Worm (Caenorhabditis elegans): ENCODE measurements around the gene Y39G8B.1.

Y39G8B.1 gene

DNA sequence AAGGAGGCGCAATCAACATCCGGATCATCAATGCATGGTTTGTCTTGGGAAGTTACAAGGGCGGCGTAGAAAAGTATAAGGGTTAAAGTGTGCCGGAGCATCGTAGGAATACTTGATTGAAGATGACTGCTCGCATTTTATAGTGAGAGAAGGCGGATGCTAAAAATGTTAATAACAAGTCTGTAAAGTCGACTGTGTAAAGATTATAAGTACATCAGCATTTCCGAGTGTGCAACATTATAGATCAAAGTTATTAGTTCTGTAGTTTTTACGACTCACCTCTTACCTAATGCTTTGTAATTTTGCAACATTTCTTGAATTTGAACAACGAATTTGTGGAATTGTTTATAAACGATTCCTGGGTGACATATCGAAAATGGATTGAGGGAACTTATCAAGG, 21.3 kb upstream of the Y39G8B.1 start, which contains the start of gene Y39G8B.7:
Gene Y39G8B.7 (minus strand): TSS at position 101 of the 400 bp plus-strand sequence.
- no peak for TF ChIP-seq hlh-6 (tag; optimal IDR thresholded peaks at IDR 0.05)
- no peak for TF ChIP-seq ceh-6 (GFP tag; optimal IDR thresholded peaks at IDR 0.05)
- no peak for TF ChIP-seq tbx-7 (tag; optimal IDR thresholded peaks at IDR 0.05)
- TF ChIP-seq npax-4 (tag; optimal IDR thresholded peaks at IDR 0.05): no peak
- TF ChIP-seq ceh-19 (GFP tag; optimal IDR thresholded peaks at IDR 0.05): no peak
- TF ChIP-seq fkh-10 (GFP tag; optimal IDR thresholded peaks at IDR 0.05): no peak
- no peak for TF ChIP-seq hlh-30 (tag; optimal IDR thresholded peaks at IDR 0.05; ENCODE audit: insufficient read depth)
- no peak for TF ChIP-seq nfya-1 (tag; optimal IDR thresholded peaks at IDR 0.05)
- TF ChIP-seq pha-2 (tag; optimal IDR thresholded peaks at IDR 0.05): no peak
- no peak for TF ChIP-seq che-1 (tag; optimal IDR thresholded peaks at IDR 0.05)
- no peak for TF ChIP-seq rnt-1 (tag; optimal IDR thresholded peaks at IDR 0.05)
- no peak for TF ChIP-seq fkh-6 (tag; optimal IDR thresholded peaks at IDR 0.05)
- TF ChIP-seq unc-42 (tag; optimal IDR thresholded peaks at IDR 0.05): no peak
- TF ChIP-seq hlh-15 (tag; optimal IDR thresholded peaks at IDR 0.05): no peak
- TF ChIP-seq pqm-1 (tag; optimal IDR thresholded peaks at IDR 0.05): no peak
- no peak for TF ChIP-seq ceh-31 (tag; optimal IDR thresholded peaks at IDR 0.05)

DNA sequence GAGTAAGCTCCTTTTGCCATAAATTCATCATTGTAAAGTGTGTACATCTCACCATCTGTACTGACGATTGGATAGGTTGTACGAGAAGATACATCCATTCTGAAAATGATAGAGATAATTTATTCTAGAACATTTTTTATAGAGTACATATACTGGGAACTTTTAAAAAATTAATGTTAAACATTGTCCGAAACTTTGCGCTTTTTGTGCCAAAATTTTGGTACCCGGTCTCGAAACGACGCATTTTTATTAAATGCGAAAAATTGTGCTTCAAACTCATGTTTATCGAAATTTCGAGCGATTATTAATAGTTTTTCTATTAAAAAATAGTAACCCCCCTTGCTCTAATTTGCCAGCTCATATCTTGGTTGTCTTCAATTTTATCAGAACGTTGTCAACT, 18.1 kb upstream of the Y39G8B.1 start, which contains the start of gene Y39G8B.5:
Gene Y39G8B.5 (minus strand): TSS at position 101 of the 400 bp plus-strand sequence.
- TF ChIP-seq pha-2 (tag; optimal IDR thresholded peaks at IDR 0.05): no peak

DNA sequence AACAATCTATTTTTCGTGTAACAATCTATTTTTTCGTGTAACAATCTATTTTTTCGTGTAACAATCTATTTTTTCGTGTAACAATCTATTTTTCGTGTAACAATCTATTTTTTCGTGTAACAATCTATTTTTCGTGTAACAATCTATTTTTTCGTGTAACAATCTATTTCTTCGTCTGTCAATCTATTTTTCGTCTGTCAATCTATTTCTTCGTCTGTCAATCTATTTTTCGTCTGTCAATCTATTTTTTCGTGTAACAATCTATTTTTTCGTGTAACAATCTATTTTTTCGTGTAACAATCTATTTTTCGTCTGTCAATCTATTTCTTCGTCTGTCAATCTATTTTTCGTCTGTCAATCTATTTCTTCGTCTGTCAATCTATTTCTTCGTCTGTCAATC, 12.4 kb upstream of the Y39G8B.1 start:
- TF ChIP-seq Y22D7AL.16 (tag; optimal IDR thresholded peaks at IDR 0.05): peak; percentile 62
- peak; percentile 23 for TF ChIP-seq lin-11 (tag; optimal IDR thresholded peaks at IDR 0.05)
- TF ChIP-seq pat-9 (tag; optimal IDR thresholded peaks at IDR 0.05): peak; percentile 51
- peak; percentile 33 for TF ChIP-seq C38D4.7 (GFP tag; optimal IDR thresholded peaks at IDR 0.05)
- peak; percentile 67 for TF ChIP-seq che-1 (tag; optimal IDR thresholded peaks at IDR 0.05)

DNA sequence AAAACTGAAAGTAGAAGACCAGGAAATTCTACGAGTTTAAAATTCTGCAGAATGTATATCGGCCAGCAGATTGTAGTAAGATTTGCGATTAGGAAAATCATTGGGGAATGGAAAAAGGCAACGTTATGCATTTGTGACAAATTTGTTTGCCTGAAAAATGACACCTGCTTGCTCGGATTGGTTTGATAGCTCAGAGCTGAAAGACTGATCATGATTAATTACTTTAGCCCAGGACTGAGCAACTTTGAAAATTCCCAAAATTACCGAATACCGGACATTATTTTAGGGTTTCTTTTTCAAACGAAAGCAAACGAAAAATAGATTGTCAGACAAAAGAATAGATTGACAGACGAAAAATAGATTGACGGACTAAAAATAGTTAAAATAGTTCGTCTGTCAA, 10.9 kb upstream of the Y39G8B.1 start, which contains the start of gene sre-47:
Gene sre-47 (minus strand): TSS at position 101 of the 400 bp plus-strand sequence.
- TF ChIP-seq lim-6 (tag; optimal IDR thresholded peaks at IDR 0.05) (no peak), pax-1 (tag; optimal IDR thresholded peaks at IDR 0.05) (no peak), dve-1 (tag; optimal IDR thresholded peaks at IDR 0.05) (no peak), pha-4 (tag; optimal IDR thresholded peaks at IDR 0.05) (no peak), sox-4 (tag; optimal IDR thresholded peaks at IDR 0.05) (no peak), ref-2 (tag; optimal IDR thresholded peaks at IDR 0.05) (no peak), ceh-30 (tag; optimal IDR thresholded peaks at IDR 0.05) (no peak), rnt-1 (tag; optimal IDR thresholded peaks at IDR 0.05) (no peak), ceh-31 (tag; optimal IDR thresholded peaks at IDR 0.05) (no peak), pha-2 (tag; optimal IDR thresholded peaks at IDR 0.05) (no peak), ceh-48 (tag; optimal IDR thresholded peaks at IDR 0.05) (no peak), pag-3 (tag; optimal IDR thresholded peaks at IDR 0.05; ENCODE audit: borderline replicate concordance) (no peak), T23F11.4 (GFP tag; optimal IDR thresholded peaks at IDR 0.05) (no peak), ets-4 (tag; optimal IDR thresholded peaks at IDR 0.05) (no peak), K02D7.2 (tag; optimal IDR thresholded peaks at IDR 0.05) (no peak), ahr-1 (tag; optimal IDR thresholded peaks at IDR 0.05) (no peak), ceh-2 (tag; optimal IDR thresholded peaks at IDR 0.05) (no peak), tbx-2 (tag; optimal IDR thresholded peaks at IDR 0.05) (no peak)

DNA sequence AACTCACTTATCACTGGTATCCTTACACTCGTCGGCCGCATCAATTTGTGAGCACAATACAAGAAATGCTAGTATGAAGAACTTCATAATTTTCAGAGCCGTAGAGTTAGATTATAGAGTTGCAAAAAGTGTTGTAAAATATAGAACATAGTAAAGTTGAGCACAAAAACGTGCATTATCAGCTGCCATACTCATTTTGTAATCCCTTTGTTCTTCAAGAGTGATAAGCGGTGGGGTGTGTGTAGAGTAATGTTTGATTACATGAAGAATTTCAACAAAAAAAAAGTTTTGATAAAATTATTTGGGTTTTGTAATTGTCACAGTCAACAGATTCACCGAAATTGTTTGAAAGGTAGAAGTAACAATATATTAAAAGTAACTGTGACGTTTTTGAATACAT, 9.3 kb upstream of the Y39G8B.1 start, which contains the start of the genes Y39G8B.13 and Y39G8B.10:
Gene Y39G8B.13 (minus strand): TSS at position 125 of the 400 bp plus-strand sequence.
Gene Y39G8B.10 (minus strand): TSS at position 193 of the 400 bp plus-strand sequence.
- peak; percentile 56 for TF ChIP-seq elt-2 (tag; optimal IDR thresholded peaks at IDR 0.05)
- no peak for TF ChIP-seq unc-42 (tag; optimal IDR thresholded peaks at IDR 0.05)
